Worm (Caenorhabditis elegans): ENCODE data around the gene cyp-34A6.

ce11 chrV:3935892-3936478 is 25.1 kb downstream of the cyp-34A6 start, which contains the start of gene cyp-35A5:
- no peak for TF ChIP-seq flt-1 (GFP tag; IDR thresholded peaks at IDR 0.05)
- no peak for TF ChIP-seq ama-1 (optimal IDR thresholded peaks at IDR 0.05)
- no peak for TF ChIP-seq hmbx-1 (tag; optimal IDR thresholded peaks at IDR 0.05)
- no peak for TF ChIP-seq ets-7 (tag; optimal IDR thresholded peaks at IDR 0.05)
- TF ChIP-seq hmg-4 (GFP tag; optimal IDR thresholded peaks at IDR 0.05) = no peak
- no peak for TF ChIP-seq tra-4 (tag; optimal IDR thresholded peaks at IDR 0.05)
- TF ChIP-seq tbx-11 (GFP tag; IDR thresholded peaks at IDR 0.05) = no peak
- no peak for TF ChIP-seq scrt-1 (GFP tag; IDR thresholded peaks at IDR 0.05)
- TF ChIP-seq ceh-36 (tag; optimal IDR thresholded peaks at IDR 0.05) = no peak
- no peak for TF ChIP-seq sea-1 (GFP tag; conservative IDR thresholded peaks at IDR 0.05)

All from whole organism, early embryonic.